Worm (Caenorhabditis elegans) whole organism, L4/young adult: Measurements from ENCODE around the gene nstp-2.

Experiments used
- W03F9.2 ChIP-seq: fragments of 150-350 bp; optimal IDR thresholded peaks from 2 replicates; lab custom pipeline; 2014; ENCODE audit warnings: missing biosample characterization, missing genetic modification characterization
- dao-5 ChIP-seq: sonication (generic microtip); optimal IDR thresholded peaks from 2 replicates; lab custom pipeline; 2016; ENCODE audit warnings: missing genotype, missing genetic modification characterization, moderate library complexity, missing compliant biosample characterization
- him-1 ChIP-seq: sonication (generic microtip); optimal IDR thresholded peaks from 2 replicates; lab custom pipeline; 2016; ENCODE audit warnings: missing genotype, missing genetic modification reagents, missing genetic modification characterization, missing compliant biosample characterization

- no peak for TF ChIP-seq W03F9.2
- TF ChIP-seq him-1 (tag; lab: Kevin White, UChicago) = no peak
- TF ChIP-seq dao-5 (tag; lab: Kevin White, UChicago) = no peak
Observed at ce11 chrIV:6581658-6582057, 24.3 kb downstream of the nstp-2 start.
